Fruit fly (Drosophila melanogaster): ENCODE data around the gene alien.

DNA sequence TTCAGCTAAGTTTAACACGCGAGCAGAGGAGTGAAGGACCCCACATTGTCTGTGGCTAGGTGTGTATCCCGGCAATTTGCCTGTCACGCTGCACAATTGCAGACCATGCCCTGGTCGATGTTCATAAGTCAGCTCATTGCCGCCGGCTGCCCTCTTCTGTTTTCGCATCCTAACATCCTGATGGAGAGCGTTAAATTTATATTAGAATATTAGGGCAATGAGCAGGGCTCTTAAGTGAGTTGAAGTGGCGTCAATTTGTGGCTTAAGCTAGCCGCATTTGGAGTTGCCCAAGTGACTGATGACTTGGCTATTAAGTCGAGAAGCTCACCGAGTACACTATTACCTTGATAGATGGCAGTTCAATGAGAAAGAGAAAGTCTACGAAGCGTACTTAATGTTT, 29.0 kb upstream of the alien start:
- TF ChIP-seq woc (GFP tag; optimal IDR thresholded peaks at IDR 0.05) (no peak), foxo (GFP tag; optimal IDR thresholded peaks at IDR 0.05) (no peak), Dfd (GFP tag; optimal IDR thresholded peaks at IDR 0.05) (no peak), Myc (optimal IDR thresholded peaks at IDR 0.05) (no peak), HLH106 (tag; optimal IDR thresholded peaks at IDR 0.05) (no peak), usp (GFP tag; optimal IDR thresholded peaks at IDR 0.05) (no peak), dmrt93B (GFP tag; optimal IDR thresholded peaks at IDR 0.05) (no peak), br (GFP tag; optimal IDR thresholded peaks at IDR 0.05) (no peak), dl (GFP tag; optimal IDR thresholded peaks at IDR 0.05; ENCODE audit: insufficient read depth in 1 of 2, partially characterized antibody in 2 of 2) (no peak), psq (GFP tag; optimal IDR thresholded peaks at IDR 0.05) (no peak), ey (GFP tag; optimal IDR thresholded peaks at IDR 0.05) (no peak)

Measured in whole organism, wandering third instar larva.